Fruit fly (Drosophila melanogaster): ENCODE measurements around the gene CG31211.

CG31211 gene

DNA sequence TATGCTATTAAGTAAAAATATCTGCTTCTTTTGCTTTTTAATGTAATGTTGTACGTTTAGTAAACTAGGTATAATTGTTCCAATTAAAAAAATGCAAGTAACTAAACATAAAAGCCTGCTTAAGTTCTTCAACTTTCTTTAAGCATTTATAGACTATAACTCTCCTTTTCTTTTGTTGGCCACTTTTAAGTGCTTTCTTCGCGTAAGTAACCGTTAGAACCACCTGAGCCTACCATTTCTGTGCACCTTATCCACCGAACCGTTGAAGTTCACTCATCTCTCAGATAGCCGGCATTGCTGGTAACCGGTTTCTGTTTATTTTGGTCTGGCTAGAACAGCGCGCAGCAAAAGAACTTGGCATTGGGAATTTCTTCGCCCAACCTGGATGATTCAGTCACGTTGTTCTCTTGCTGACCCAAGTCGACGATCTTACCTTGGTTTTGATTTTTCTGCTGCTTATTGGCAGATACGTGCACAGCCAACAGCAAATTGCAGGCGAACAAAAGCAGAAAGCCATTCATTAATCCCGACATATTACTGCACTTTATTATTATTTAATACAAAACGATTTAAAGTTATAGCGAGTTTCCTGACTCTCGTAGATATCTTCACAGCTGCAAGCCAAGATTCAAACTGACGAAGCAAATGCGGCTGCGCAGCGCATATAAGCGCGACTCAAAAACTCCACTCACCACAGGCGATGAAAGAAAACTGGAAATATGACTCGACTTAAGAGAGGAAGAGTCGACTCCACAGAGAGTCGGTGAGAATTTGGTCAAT is 27.3 kb downstream of the CG31211 start, which contains the start of gene CG10005:
Gene CG10005, minus strand, starts transcription at position 642 of the 780 bp plus-strand sequence.
- TF ChIP-seq usp (GFP tag; optimal IDR thresholded peaks at IDR 0.05) (no peak), fru (GFP tag; optimal IDR thresholded peaks at IDR 0.05) (peak; percentile 44), Dif (GFP tag; optimal IDR thresholded peaks at IDR 0.05; ENCODE audit: partially characterized antibody) (peak; percentile 71), Rel (GFP tag; optimal IDR thresholded peaks at IDR 0.05) (no peak), Rel (tag; optimal IDR thresholded peaks at IDR 0.05) (peak; percentile 3), br (GFP tag; optimal IDR thresholded peaks at IDR 0.05) (peak; percentile 0), foxo (GFP tag; optimal IDR thresholded peaks at IDR 0.05) (no peak), sv (GFP tag; optimal IDR thresholded peaks at IDR 0.05) (no peak), dl (GFP tag; optimal IDR thresholded peaks at IDR 0.05; ENCODE audit: insufficient read depth in 1 of 2, partially characterized antibody in 2 of 2) (peak; percentile 19 to 45), Sp1 (GFP tag; optimal IDR thresholded peaks at IDR 0.05) (peak; percentile 11)

DNA sequence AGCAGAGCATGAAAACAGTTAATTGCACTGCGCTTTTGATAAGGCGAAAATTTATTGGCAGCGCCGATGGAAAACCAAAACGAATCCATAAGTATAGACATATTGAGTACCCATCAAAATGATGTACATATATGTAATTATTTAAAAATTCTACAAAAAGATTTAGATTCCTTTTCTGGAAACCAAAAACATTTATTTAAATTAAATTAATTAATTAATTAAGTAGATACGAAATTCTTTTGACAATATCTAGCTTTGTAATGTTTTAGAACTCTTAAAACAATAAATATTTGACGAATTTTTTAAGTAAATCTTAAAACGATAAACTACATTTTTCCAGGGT is 27.8 kb downstream of the CG31211 start:
- TF ChIP-seq rgr (GFP tag; optimal IDR thresholded peaks at IDR 0.05) (no peak), pan (optimal IDR thresholded peaks at IDR 0.05) (no peak), psq (GFP tag; optimal IDR thresholded peaks at IDR 0.05) (no peak), CG9705 (GFP tag; optimal IDR thresholded peaks at IDR 0.05) (no peak), CrebA (GFP tag; optimal IDR thresholded peaks at IDR 0.05; ENCODE audit: borderline replicate concordance) (no peak), dmrt93B (GFP tag; optimal IDR thresholded peaks at IDR 0.05) (no peak), sv (GFP tag; optimal IDR thresholded peaks at IDR 0.05) (no peak), OdsH (GFP tag; optimal IDR thresholded peaks at IDR 0.05) (no peak), Hnf4 (GFP tag; optimal IDR thresholded peaks at IDR 0.05) (no peak), Dfd (GFP tag; optimal IDR thresholded peaks at IDR 0.05) (no peak), Hr78 (GFP tag; optimal IDR thresholded peaks at IDR 0.05) (no peak), ey (GFP tag; optimal IDR thresholded peaks at IDR 0.05) (no peak), dsf (GFP tag; optimal IDR thresholded peaks at IDR 0.05; ENCODE audit: borderline replicate concordance) (no peak)

DNA sequence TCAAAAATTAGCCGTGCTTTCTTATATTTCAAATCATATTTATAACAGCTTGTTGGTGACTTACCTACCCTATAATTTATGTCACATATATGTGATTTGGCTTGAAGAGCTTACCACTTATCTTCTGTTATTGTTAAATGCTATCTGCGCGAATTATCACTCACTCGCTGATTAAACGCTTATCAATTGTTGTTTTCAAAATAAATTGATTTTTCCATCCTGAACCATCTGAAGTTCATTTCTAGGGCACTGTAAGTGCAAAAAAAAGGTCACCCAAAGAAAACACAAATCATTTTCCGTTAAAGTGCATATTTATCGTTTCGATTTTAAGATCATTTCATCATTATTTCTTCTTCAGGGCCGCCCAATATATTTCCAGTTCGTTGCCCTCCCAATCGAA is 28.8 kb downstream of the CG31211 start:
- TF ChIP-seq sage (GFP tag; optimal IDR thresholded peaks at IDR 0.05): no peak
- no peak for TF ChIP-seq brk (GFP tag; optimal IDR thresholded peaks at IDR 0.05)
- no peak for TF ChIP-seq dmrt93B (GFP tag; optimal IDR thresholded peaks at IDR 0.05)

DNA sequence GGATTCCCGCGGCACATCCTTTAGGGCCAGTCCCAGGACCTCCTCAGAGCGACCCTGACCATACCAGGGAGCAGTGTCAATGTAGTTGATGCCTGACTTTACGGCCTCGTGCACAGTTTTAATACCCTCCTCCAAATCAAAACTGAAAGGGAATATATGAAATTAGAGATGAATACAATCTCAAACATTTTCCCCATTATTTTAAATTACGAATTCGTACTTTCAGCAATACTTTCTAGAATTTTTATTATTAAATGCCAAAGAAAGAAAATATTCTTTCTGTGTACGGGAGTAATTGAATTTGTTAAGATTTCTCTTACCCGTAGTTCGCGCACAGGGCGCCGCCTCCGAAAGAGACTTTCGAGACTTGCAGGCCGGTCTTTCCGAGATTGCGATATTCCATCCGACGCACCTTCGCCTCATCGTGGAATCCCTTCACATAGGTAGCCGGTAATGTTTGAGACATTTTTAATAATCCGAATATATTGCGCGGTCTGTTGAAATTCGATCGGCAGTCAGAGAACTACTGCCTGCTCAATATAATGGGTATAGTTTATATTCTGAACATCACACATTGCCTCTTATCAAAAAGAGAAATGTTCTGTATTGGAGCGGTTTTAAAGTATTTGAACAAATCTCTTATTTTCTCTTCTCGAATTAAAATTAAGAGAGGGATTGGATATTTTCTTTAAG is 30.5 kb downstream of the CG31211 start, which contains the start of gene CG18547:
Gene CG18547, minus strand, starts transcription at position 512 of the 693 bp plus-strand sequence.
- TF ChIP-seq Hr78 (GFP tag; optimal IDR thresholded peaks at IDR 0.05) (no peak), Rel (GFP tag; optimal IDR thresholded peaks at IDR 0.05) (no peak), Rel (tag; optimal IDR thresholded peaks at IDR 0.05) (no peak), Dfd (GFP tag; optimal IDR thresholded peaks at IDR 0.05) (no peak), tai (GFP tag; optimal IDR thresholded peaks at IDR 0.05) (no peak), Myc (optimal IDR thresholded peaks at IDR 0.05) (no peak), lola (GFP tag; optimal IDR thresholded peaks at IDR 0.05) (no peak), ey (GFP tag; optimal IDR thresholded peaks at IDR 0.05) (peak; percentile 41), sage (GFP tag; optimal IDR thresholded peaks at IDR 0.05) (no peak), h (GFP tag; optimal IDR thresholded peaks at IDR 0.05) (peak; percentile 65), dsf (GFP tag; optimal IDR thresholded peaks at IDR 0.05; ENCODE audit: borderline replicate concordance) (no peak), woc (GFP tag; optimal IDR thresholded peaks at IDR 0.05) (peak; percentile 25), foxo (GFP tag; optimal IDR thresholded peaks at IDR 0.05) (peak in 1 of 2 experiments; percentile 69), Sp1 (GFP tag; optimal IDR thresholded peaks at IDR 0.05) (peak; percentile 33), GATAd (GFP tag; optimal IDR thresholded peaks at IDR 0.05) (no peak), brk (GFP tag; optimal IDR thresholded peaks at IDR 0.05) (no peak), CG32264 (GFP tag; optimal IDR thresholded peaks at IDR 0.05) (no peak), br (GFP tag; optimal IDR thresholded peaks at IDR 0.05) (peak; percentile 31), dmrt93B (GFP tag; optimal IDR thresholded peaks at IDR 0.05) (no peak), Mio (GFP tag; optimal IDR thresholded peaks at IDR 0.05) (no peak), Dif (GFP tag; optimal IDR thresholded peaks at IDR 0.05; ENCODE audit: partially characterized antibody) (peak; percentile 10), pan (optimal IDR thresholded peaks at IDR 0.05) (no peak), Jra (GFP tag; optimal IDR thresholded peaks at IDR 0.05) (no peak), dl (GFP tag; optimal IDR thresholded peaks at IDR 0.05; ENCODE audit: insufficient read depth in 1 of 2, partially characterized antibody in 2 of 2) (peak in 1 of 2 experiments; percentile 1), psq (GFP tag; optimal IDR thresholded peaks at IDR 0.05) (peak; percentile 29), HLH106 (tag; optimal IDR thresholded peaks at IDR 0.05) (peak; percentile 56), usp (GFP tag; optimal IDR thresholded peaks at IDR 0.05) (no peak), Abd-B (GFP tag; optimal IDR thresholded peaks at IDR 0.05) (no peak), N (GFP tag; optimal IDR thresholded peaks at IDR 0.05) (no peak), CG9705 (GFP tag; optimal IDR thresholded peaks at IDR 0.05) (no peak), rgr (GFP tag; optimal IDR thresholded peaks at IDR 0.05) (peak; percentile 64), CrebA (GFP tag; optimal IDR thresholded peaks at IDR 0.05; ENCODE audit: borderline replicate concordance) (no peak), Hnf4 (GFP tag; optimal IDR thresholded peaks at IDR 0.05) (peak; percentile 31), Vsx2 (GFP tag; optimal IDR thresholded peaks at IDR 0.05; ENCODE audit: partially characterized antibody) (no peak), fru (GFP tag; optimal IDR thresholded peaks at IDR 0.05) (peak; percentile 66), sv (GFP tag; optimal IDR thresholded peaks at IDR 0.05) (no peak), OdsH (GFP tag; optimal IDR thresholded peaks at IDR 0.05) (peak; percentile 56), Hr83 (GFP tag; optimal IDR thresholded peaks at IDR 0.05; ENCODE audit: poor library complexity, severe bottlenecking) (no peak)

All from whole organism, wandering third instar larva.